Worm (Caenorhabditis elegans) whole organism, L3 larva: ENCODE measurements around the gene T01D1.7.

ENCODE experiments used
- R02D3.7 ChIP-seq: fragments of 150-350 bp; optimal IDR thresholded peaks from 2 replicates; lab custom pipeline; 2014; ENCODE audit warnings: missing biosample characterization, missing genetic modification characterization
- ZK546.5 ChIP-seq: sonication (generic microtip); optimal IDR thresholded peaks from 2 replicates; lab custom pipeline; 2017; ENCODE audit warnings: missing biosample characterization, missing genetic modification characterization
- aly-2 ChIP-seq: fragments of 150-350 bp; optimal IDR thresholded peaks from 2 replicates; lab custom pipeline; 2014; ENCODE audit warnings: missing biosample characterization, missing genetic modification characterization
- ama-1 ChIP-seq: fragments of 150-350 bp; optimal IDR thresholded peaks from 2 replicates; lab custom pipeline; 2018
- ceh-82 ChIP-seq: fragments of 150-350 bp; optimal IDR thresholded peaks from 2 replicates; lab custom pipeline; 2014; ENCODE audit warnings: missing biosample characterization, missing genetic modification characterization
- daf-12 ChIP-seq: fragments of 150-350 bp; optimal IDR thresholded peaks from 2 replicates; lab custom pipeline; 2014; ENCODE audit warnings: missing biosample characterization, missing genetic modification reagents, missing genetic modification characterization
- egl-27 ChIP-seq: sonication (generic microtip); optimal IDR thresholded peaks from 4 replicates; lab custom pipeline; 2017; ENCODE audit warnings: missing biosample characterization, missing genetic modification reagents, missing genetic modification characterization
- egl-5 ChIP-seq: fragments of 150-350 bp; optimal IDR thresholded peaks from 2 replicates; lab custom pipeline; 2017; ENCODE audit warnings: missing biosample characterization, missing genetic modification reagents, missing genetic modification characterization, inconsistent platforms
- elt-2 ChIP-seq: sonication (generic microtip); optimal IDR thresholded peaks from 2 replicates; lab custom pipeline; 2016; ENCODE audit warnings: missing genetic modification reagents, mild to moderate bottlenecking, missing genetic modification characterization, missing compliant biosample characterization
- eor-1 ChIP-seq, 2 experiments: fragments of 150-350 bp; optimal IDR thresholded peaks; 2 replicates each; lab custom pipeline; 2014 to 2018; ENCODE audit warnings: missing biosample characterization in 2 of 2, missing genetic modification characterization in 2 of 2
- fkh-10 ChIP-seq: sonication (generic microtip); optimal IDR thresholded peaks from 2 replicates; lab custom pipeline; 2017; ENCODE audit warnings: missing biosample characterization, missing genetic modification reagents, missing genetic modification characterization
- fkh-2 ChIP-seq: fragments of 150-350 bp; optimal IDR thresholded peaks from 2 replicates; lab custom pipeline; 2014; ENCODE audit warnings: missing biosample characterization, missing genetic modification reagents, missing genetic modification characterization
- fos-1 ChIP-seq: fragments of 150-350 bp; optimal IDR thresholded peaks from 2 replicates; lab custom pipeline; 2014; ENCODE audit warnings: missing biosample characterization, missing genetic modification characterization
- jun-1 ChIP-seq: fragments of 150-350 bp; optimal IDR thresholded peaks from 2 replicates; lab custom pipeline; 2014; ENCODE audit warnings: missing biosample characterization, missing genetic modification reagents, missing genetic modification characterization
- lin-15B ChIP-seq: fragments of 150-350 bp; optimal IDR thresholded peaks from 2 replicates; lab custom pipeline; 2014; ENCODE audit warnings: missing biosample characterization, missing genetic modification characterization
- lin-39 ChIP-seq: fragments of 150-350 bp; optimal IDR thresholded peaks from 2 replicates; lab custom pipeline; 2018; ENCODE audit warnings: missing biosample characterization, missing genetic modification reagents, missing genetic modification characterization
- lsy-12 ChIP-seq: sonication (generic microtip); optimal IDR thresholded peaks from 2 replicates; lab custom pipeline; 2016; ENCODE audit warnings: mild to moderate bottlenecking, missing genetic modification characterization, missing compliant biosample characterization
- mdl-1 ChIP-seq: fragments of 150-350 bp; optimal IDR thresholded peaks from 2 replicates; lab custom pipeline; 2014; ENCODE audit warnings: missing biosample characterization, missing genetic modification characterization
- mml-1 ChIP-seq: fragments of 150-350 bp; sonication (generic microtip); optimal IDR thresholded peaks from 3 replicates; lab custom pipeline; 2014; ENCODE audit warnings: missing biosample characterization, missing genetic modification characterization
- nfya-1 ChIP-seq: sonication (generic microtip); optimal IDR thresholded peaks from 2 replicates; lab custom pipeline; 2017; ENCODE audit warnings: missing genetic modification characterization, mild to moderate bottlenecking, missing compliant biosample characterization, antibody characterized with exemption, moderate library complexity; ENCODE audit not compliant: insufficient read depth
- nhr-11 ChIP-seq: fragments of 150-350 bp; optimal IDR thresholded peaks from 2 replicates; lab custom pipeline; 2014; ENCODE audit warnings: missing biosample characterization, missing genetic modification characterization
- nhr-12 ChIP-seq: fragments of 150-350 bp; optimal IDR thresholded peaks from 2 replicates; lab custom pipeline; 2014; ENCODE audit warnings: missing biosample characterization, missing genetic modification characterization
- nhr-23 ChIP-seq: fragments of 150-350 bp; optimal IDR thresholded peaks from 2 replicates; lab custom pipeline; 2014; ENCODE audit warnings: missing biosample characterization, missing genetic modification reagents, missing genetic modification characterization
- nhr-237 ChIP-seq: fragments of 150-350 bp; optimal IDR thresholded peaks from 2 replicates; lab custom pipeline; 2014; ENCODE audit warnings: missing biosample characterization, missing genetic modification characterization
- nhr-43 ChIP-seq: sonication (generic microtip); optimal IDR thresholded peaks from 2 replicates; lab custom pipeline; 2016; ENCODE audit warnings: mild to moderate bottlenecking, missing genetic modification characterization, missing compliant biosample characterization; ENCODE audit not compliant: poor library complexity, severe bottlenecking
- nhr-67 ChIP-seq: fragments of 150-350 bp; optimal IDR thresholded peaks from 2 replicates; lab custom pipeline; 2014; ENCODE audit warnings: missing biosample characterization, missing genetic modification characterization
- nhr-76 ChIP-seq: fragments of 150-350 bp; sonication (generic microtip); optimal IDR thresholded peaks from 5 replicates; lab custom pipeline; 2014; ENCODE audit warnings: missing biosample characterization, missing genetic modification characterization
- nhr-77 ChIP-seq: fragments of 150-350 bp; optimal IDR thresholded peaks from 2 replicates; lab custom pipeline; 2014; ENCODE audit warnings: missing biosample characterization, missing genetic modification characterization
- pha-4 ChIP-seq: fragments of 150-350 bp; optimal IDR thresholded peaks from 2 replicates; lab custom pipeline; 2014; ENCODE audit warnings: missing biosample characterization, missing genetic modification reagents, missing genetic modification characterization
- pqm-1 ChIP-seq: fragments of 150-350 bp; optimal IDR thresholded peaks from 2 replicates; lab custom pipeline; 2017; ENCODE audit warnings: missing biosample characterization, missing genetic modification characterization, inconsistent platforms
- sea-2 ChIP-seq: fragments of 150-350 bp; sonication (generic microtip); optimal IDR thresholded peaks from 4 replicates; lab custom pipeline; 2014; ENCODE audit warnings: missing biosample characterization, missing genetic modification reagents, missing genetic modification characterization
- skn-1 ChIP-seq: fragments of 150-350 bp; optimal IDR thresholded peaks from 2 replicates; lab custom pipeline; 2014; ENCODE audit warnings: missing biosample characterization, missing genetic modification characterization
- tbx-2 ChIP-seq: sonication (generic microtip); optimal IDR thresholded peaks from 2 replicates; lab custom pipeline; 2016; ENCODE audit warnings: mild to moderate bottlenecking, missing genetic modification characterization, missing compliant biosample characterization
- unc-62 ChIP-seq: fragments of 150-350 bp; sonication (generic microtip); optimal IDR thresholded peaks from 4 replicates; lab custom pipeline; 2014; ENCODE audit warnings: missing biosample characterization, missing genetic modification reagents, missing genetic modification characterization
- zag-1 ChIP-seq: fragments of 150-350 bp; optimal IDR thresholded peaks from 2 replicates; lab custom pipeline; 2014; ENCODE audit warnings: missing biosample characterization, missing genetic modification characterization
- ztf-11 ChIP-seq: fragments of 150-350 bp; optimal IDR thresholded peaks from 2 replicates; lab custom pipeline; 2014; ENCODE audit warnings: missing biosample characterization, missing genetic modification characterization

The T01D1.7 gene

DNA sequence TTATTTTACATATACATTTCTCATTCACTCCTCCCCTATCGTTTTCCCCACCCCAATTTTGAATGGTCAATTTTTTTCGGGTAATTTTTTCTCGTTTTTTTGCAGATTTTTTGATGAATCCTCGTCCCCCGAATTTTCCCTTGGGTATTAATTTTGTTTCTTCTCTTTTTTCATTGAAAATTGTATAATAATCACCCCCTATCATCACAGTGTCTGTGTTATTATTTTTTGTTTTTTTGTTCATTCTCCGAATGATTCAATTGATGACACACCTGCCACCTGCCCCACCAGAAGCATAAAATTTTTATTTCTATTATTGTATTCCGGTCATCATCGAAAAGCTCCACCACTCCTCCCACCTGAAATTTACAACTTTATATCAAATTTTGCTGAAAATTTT, 21.3 kb downstream of the T01D1.7 start, which contains the start of gene T25D3.3:
T25D3.3 (plus strand) TSS at position 301 of the 400 bp plus-strand sequence.
- TF ChIP-seq skn-1 (tag; lab: Kevin White, UChicago) (no peak), zag-1 (tag; lab: Kevin White, UChicago) (no peak), nhr-76 (tag; lab: Kevin White, UChicago) (no peak)

DNA sequence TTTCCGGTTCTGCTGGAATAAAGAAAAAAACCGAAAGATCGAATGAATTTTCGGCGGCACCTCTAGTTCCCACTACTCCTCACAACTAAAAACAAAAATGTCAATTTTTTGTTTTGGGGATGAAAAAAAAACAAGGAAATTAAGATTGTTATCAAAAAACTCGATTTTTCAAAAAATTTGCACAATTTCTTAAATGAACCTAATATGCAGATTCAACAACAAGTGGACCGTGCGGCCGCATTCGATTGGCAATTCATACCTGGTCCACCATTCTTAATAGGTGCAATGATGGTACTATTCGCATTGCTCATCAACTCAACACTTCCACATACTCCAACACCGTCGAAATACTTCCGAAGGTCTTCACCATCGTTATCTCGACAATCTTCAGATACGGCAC, 22.1 kb downstream of the T01D1.7 start:
- TF ChIP-seq nhr-43 (no peak), fkh-2 (tag; lab: Kevin White, UChicago) (no peak), fos-1 (no peak), skn-1 (tag; lab: Kevin White, UChicago) (no peak), nhr-12 (tag; lab: Kevin White, UChicago) (no peak), lsy-12 (tag; lab: Kevin White, UChicago) (no peak), fkh-10 (GFP tag; lab: Kevin White, UChicago) (no peak), jun-1 (tag; lab: Kevin White, UChicago) (no peak), zag-1 (tag; lab: Kevin White, UChicago) (no peak), daf-12 (tag; lab: Kevin White, UChicago) (no peak), ama-1 (no peak), nhr-23 (tag; lab: Kevin White, UChicago) (no peak)

DNA sequence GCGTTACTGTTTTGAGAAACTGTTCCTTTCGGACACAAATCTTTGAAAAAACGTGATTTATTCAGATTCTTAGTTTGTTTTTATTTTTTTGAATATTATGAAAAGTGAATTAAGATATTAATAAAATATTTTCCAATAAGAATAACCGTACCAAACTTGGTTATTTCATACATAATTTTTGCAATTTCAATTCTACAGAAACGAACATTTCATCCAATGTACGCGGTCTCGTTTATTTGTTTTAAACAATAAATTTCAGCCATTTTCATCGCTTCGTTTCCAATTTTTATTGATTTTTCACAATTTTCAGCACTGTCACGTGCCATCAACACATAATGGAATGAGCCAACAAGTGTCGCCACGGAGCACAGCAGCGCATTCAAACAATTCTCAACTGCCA, 26.6 kb downstream of the T01D1.7 start, which contains the start of gene T25D3.4:
T25D3.4 (plus strand) TSS at position 301 of the 400 bp plus-strand sequence.
- TF ChIP-seq elt-2 (tag; lab: Kevin White, UChicago) (peak; percentile 17), lin-39 (no peak)

DNA sequence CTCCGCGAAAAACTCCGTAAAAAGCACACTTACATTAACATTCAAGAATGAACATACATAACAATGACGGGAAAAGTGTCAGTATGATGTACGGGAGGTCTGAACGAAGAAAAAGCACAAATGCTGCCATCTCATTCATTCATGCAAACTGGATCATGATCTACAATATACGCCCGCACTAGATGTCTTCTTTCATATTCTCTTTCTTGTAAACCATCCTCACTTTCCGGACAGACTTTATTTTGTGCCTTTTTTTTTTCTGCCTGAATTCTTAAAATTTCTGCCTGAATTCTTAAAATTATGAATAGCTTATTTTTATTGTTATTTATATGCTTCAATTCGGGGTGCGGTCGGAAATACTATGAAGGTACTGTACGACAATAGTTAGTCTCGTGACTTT, 38.4 kb downstream of the T01D1.7 start, which contains the start of gene K10B4.1:
K10B4.1 (plus strand) TSS at position 301 of the 400 bp plus-strand sequence.
- TF ChIP-seq nhr-67 (tag; lab: Kevin White, UChicago) (no peak), nhr-11 (no peak), lin-39 (no peak), skn-1 (tag; lab: Kevin White, UChicago) (no peak), fos-1 (no peak), mdl-1 (tag; lab: Kevin White, UChicago) (no peak), tbx-2 (tag; lab: Kevin White, UChicago) (no peak), ZK546.5 (tag; lab: Kevin White, UChicago) (no peak), nhr-12 (tag; lab: Kevin White, UChicago) (no peak), nhr-237 (tag; lab: Kevin White, UChicago) (no peak), nfya-1 (tag; lab: Kevin White, UChicago) (no peak), eor-1 (tag; optimal IDR thresholded peaks at IDR 0.05; lab: Kevin White, UChicago) (no peak), pqm-1 (tag; lab: Kevin White, UChicago) (no peak), sea-2 (GFP tag; lab: Kevin White, UChicago) (no peak), aly-2 (tag; lab: Kevin White, UChicago) (no peak), pha-4 (tag; lab: Kevin White, UChicago) (no peak), elt-2 (tag; lab: Kevin White, UChicago) (no peak), egl-27 (tag; lab: Kevin White, UChicago) (no peak)

DNA sequence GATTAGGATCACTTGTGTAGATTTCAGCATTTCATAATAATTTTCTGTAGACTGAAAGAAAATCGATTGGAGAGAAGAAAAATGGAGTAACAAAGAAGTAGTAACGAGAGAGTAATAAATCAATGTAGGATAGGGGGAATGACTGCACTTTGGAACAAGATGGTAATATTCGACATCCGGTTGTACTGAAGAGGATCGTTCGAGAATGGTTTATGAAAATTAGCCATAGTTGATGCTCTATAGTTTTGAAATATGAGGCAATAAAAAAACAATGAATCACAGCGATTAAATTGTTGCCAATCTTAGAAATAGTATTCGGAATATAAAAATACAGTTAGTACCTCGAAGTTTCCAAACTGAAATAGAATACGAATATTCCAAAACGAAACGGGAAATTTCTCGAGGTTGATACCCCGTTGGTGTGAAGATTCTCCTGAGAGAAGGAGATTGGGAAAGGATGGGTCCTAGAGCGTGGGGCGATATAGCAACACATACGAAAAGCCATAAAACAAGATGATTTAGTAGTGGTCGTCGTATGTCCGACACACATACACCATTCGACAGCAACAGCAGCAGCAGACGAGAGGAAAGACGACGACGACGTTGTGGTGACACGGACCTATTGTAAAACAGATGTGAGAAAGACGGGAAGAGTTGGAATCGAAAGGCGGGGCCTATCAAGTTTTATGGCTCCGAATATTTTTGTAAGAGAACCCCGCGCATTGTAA, 39.9 kb downstream of the T01D1.7 start, which contains the start of gene cwn-1:
cwn-1 (minus strand) TSS at position 51 of the 728 bp plus-strand sequence.
- peak; percentile 68 for TF ChIP-seq egl-5 (tag; lab: Kevin White, UChicago)
- no peak for TF ChIP-seq pha-4 (tag; lab: Kevin White, UChicago)
- TF ChIP-seq, all 47 proteins: peak for 1

DNA sequence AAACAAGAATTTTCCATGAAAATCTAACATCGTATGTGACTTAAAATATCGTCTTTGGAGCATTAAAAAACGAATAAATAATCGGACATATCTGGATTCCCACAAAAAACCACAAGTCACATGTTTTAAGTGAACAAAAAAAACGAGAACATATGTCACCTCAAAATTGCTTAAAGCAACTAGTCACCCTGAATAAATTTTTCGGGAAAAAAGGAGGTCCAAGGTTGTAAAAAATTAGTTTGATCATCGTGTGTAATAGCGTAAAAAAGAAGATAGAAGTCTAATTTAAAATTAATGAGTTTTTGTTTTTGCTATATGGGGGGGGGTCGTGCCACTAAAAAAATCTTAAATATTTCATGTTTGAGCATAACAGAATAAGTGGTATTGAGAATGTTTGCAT, 43.8 kb downstream of the T01D1.7 start:
- no peak for TF ChIP-seq zag-1 (tag; lab: Kevin White, UChicago)
- TF ChIP-seq unc-62 (GFP tag; lab: Kevin White, UChicago), result no peak
- no peak for TF ChIP-seq aly-2 (tag; lab: Kevin White, UChicago)
- TF ChIP-seq nhr-77 (tag; lab: Kevin White, UChicago), result no peak
- TF ChIP-seq nhr-237 (tag; lab: Kevin White, UChicago), result no peak
- no peak for TF ChIP-seq pha-4 (tag; lab: Kevin White, UChicago)
- no peak for TF ChIP-seq mml-1 (tag; lab: Kevin White, UChicago)
- no peak for TF ChIP-seq nhr-67 (tag; lab: Kevin White, UChicago)
- TF ChIP-seq lin-39, result no peak
- no peak for TF ChIP-seq ceh-82 (tag; lab: Kevin White, UChicago)
- no peak for TF ChIP-seq ztf-11 (tag; lab: Kevin White, UChicago)
- TF ChIP-seq tbx-2 (tag; lab: Kevin White, UChicago), result no peak
- TF ChIP-seq fos-1, result no peak
- TF ChIP-seq fkh-10 (GFP tag; lab: Kevin White, UChicago), result no peak
- no peak for TF ChIP-seq eor-1 (tag; optimal IDR thresholded peaks at IDR 0.05; lab: Kevin White, UChicago)
- no peak for TF ChIP-seq mdl-1 (tag; lab: Kevin White, UChicago)
- TF ChIP-seq lin-15B, result no peak
- TF ChIP-seq ZK546.5 (tag; lab: Kevin White, UChicago), result no peak
- TF ChIP-seq skn-1 (tag; lab: Kevin White, UChicago), result no peak
- TF ChIP-seq R02D3.7, result no peak
- TF ChIP-seq, all 47 proteins: peak for 0
